Worm (Caenorhabditis elegans) whole organism, L4/young adult: ENCODE results near the gene rrf-3.

Experiments
- W03F9.2 ChIP-seq: fragments of 150-350 bp; optimal IDR thresholded peaks from 2 replicates; lab custom pipeline; 2014; ENCODE audit warnings: missing biosample characterization, missing genetic modification characterization
- dao-5 ChIP-seq: sonication (generic microtip); optimal IDR thresholded peaks from 2 replicates; lab custom pipeline; 2016; ENCODE audit warnings: missing genotype, missing genetic modification characterization, moderate library complexity, missing compliant biosample characterization
- him-1 ChIP-seq: sonication (generic microtip); optimal IDR thresholded peaks from 2 replicates; lab custom pipeline; 2016; ENCODE audit warnings: missing genotype, missing genetic modification reagents, missing genetic modification characterization, missing compliant biosample characterization

- TF ChIP-seq dao-5 (no peak), W03F9.2 (tag; lab: Kevin White, UChicago) (no peak), him-1 (no peak)
Observed at ce11 chrII:8187516-8187915, 25.3 kb downstream of the rrf-3 start.
